Fruit fly (Drosophila melanogaster): ENCODE results near the gene CG12402.

dm6 chr3R:14154341-14154740 lies 46.2 kb upstream of the CG12402 start, which contains the start of gene CG44215:
- no peak for TF ChIP-seq ttk (optimal IDR thresholded peaks at IDR 0.05)
- no peak for TF ChIP-seq h (optimal IDR thresholded peaks at IDR 0.05)
- no peak for TF ChIP-seq psq (optimal IDR thresholded peaks at IDR 0.05)
- no peak for TF ChIP-seq Myc (optimal IDR thresholded peaks at IDR 0.05)
- no peak for TF ChIP-seq Sin3A (optimal IDR thresholded peaks at IDR 0.05)
